Fruit fly (Drosophila melanogaster) Kc167 (cell line): ENCODE measurements around the gene CG18213.

Experiments used
- Myc ChIP-seq: fragments of >200 bp; optimal IDR thresholded peaks from 2 replicates; lab custom pipeline; 2017; ENCODE audit warnings: missing external identifiers
- Sin3A ChIP-seq: fragments of >200 bp; optimal IDR thresholded peaks from 2 replicates; lab custom pipeline; 2018; ENCODE audit warnings: missing external identifiers
- h ChIP-seq: fragments of >200 bp; optimal IDR thresholded peaks from 3 replicates; lab custom pipeline; 2018; ENCODE audit warnings: missing external identifiers
- insv ChIP-seq: fragments of >200 bp; optimal IDR thresholded peaks from 3 replicates; lab custom pipeline; 2018; ENCODE audit warnings: missing external identifiers
- psq ChIP-seq: fragments of >200 bp; optimal IDR thresholded peaks from 2 replicates; lab custom pipeline; 2017; ENCODE audit warnings: missing external identifiers
- ttk ChIP-seq: sonication (Bioruptor generic); optimal IDR thresholded peaks from 2 replicates; lab custom pipeline; 2017; ENCODE audit warnings: missing external identifiers

Gene CG18213

dm6 chr3R:17056183-17056904 lies 16.3 kb upstream of the CG18213 start:
- TF ChIP-seq psq = no peak

- TF ChIP-seq ttk (lab: Kevin White, UChicago) (no peak), insv (lab: Kevin White, UChicago) (no peak), h (no peak), Myc (lab: Kevin White, UChicago) (no peak), Sin3A (lab: Kevin White, UChicago) (no peak), psq (no peak)
These were observed 14.5 kb upstream of the CG18213 start for dm6 chr3R:17054528-17054927.

dm6 chr3R:17053415-17054177 lies 13.6 kb upstream of the CG18213 start, which contains the start of gene Dad:
Gene Dad (plus strand): TSS chr3R:17054007.
- TF ChIP-seq Myc (lab: Kevin White, UChicago) (no peak), h (no peak), Sin3A (lab: Kevin White, UChicago) (no peak), insv (lab: Kevin White, UChicago) (no peak), ttk (lab: Kevin White, UChicago) (no peak), psq (no peak)

dm6 chr3R:17052465-17053149 lies 12.6 kb upstream of the CG18213 start:
- TF ChIP-seq h (no peak), Sin3A (lab: Kevin White, UChicago) (no peak), insv (lab: Kevin White, UChicago) (no peak), psq (no peak), Myc (lab: Kevin White, UChicago) (no peak)

- TF ChIP-seq psq = no peak
- no peak for TF ChIP-seq Myc (lab: Kevin White, UChicago)
- TF ChIP-seq insv (lab: Kevin White, UChicago) = no peak
- TF ChIP-seq ttk (lab: Kevin White, UChicago) = no peak
- no peak for TF ChIP-seq h
- no peak for TF ChIP-seq Sin3A (lab: Kevin White, UChicago)
These were observed 8.9 kb upstream of the CG18213 start for dm6 chr3R:17048867-17049266.

dm6 chr3R:17043570-17043923 lies 3.5 kb upstream of the CG18213 start:
- TF ChIP-seq ttk (lab: Kevin White, UChicago) = no peak
- TF ChIP-seq h = no peak
- TF ChIP-seq insv (lab: Kevin White, UChicago) = no peak
- no peak for TF ChIP-seq Sin3A (lab: Kevin White, UChicago)
- TF ChIP-seq psq = no peak
- no peak for TF ChIP-seq Myc (lab: Kevin White, UChicago)

dm6 chr3R:17042838-17043569 lies 3.0 kb upstream of the CG18213 start, which contains the start of the genes bdwf and Patr-1:
Gene bdwf (minus strand): TSS chr3R:17043136.
Gene Patr-1 (plus strand): TSS chr3R:17043564.
- TF ChIP-seq ttk (lab: Kevin White, UChicago) = no peak
- no peak for TF ChIP-seq h
- no peak for TF ChIP-seq Sin3A (lab: Kevin White, UChicago)
- no peak for TF ChIP-seq psq
- no peak for TF ChIP-seq Myc (lab: Kevin White, UChicago)
- TF ChIP-seq insv (lab: Kevin White, UChicago) = no peak

- TF ChIP-seq insv (lab: Kevin White, UChicago) (no peak), psq (no peak), h (no peak), Myc (lab: Kevin White, UChicago) (no peak), ttk (lab: Kevin White, UChicago) (no peak), Sin3A (lab: Kevin White, UChicago) (no peak)
These were observed 4.1 kb downstream of the CG18213 start, which contains the start of gene CG4009 for dm6 chr3R:17035945-17036344. Gene CG4009 (minus strand): TSS chr3R:17036045.

- TF ChIP-seq Myc (lab: Kevin White, UChicago) (no peak), ttk (lab: Kevin White, UChicago) (no peak), psq (no peak), h (no peak), Sin3A (lab: Kevin White, UChicago) (no peak), insv (lab: Kevin White, UChicago) (no peak)
These were observed 8.5 kb downstream of the CG18213 start, which contains the start of gene CG31268 for dm6 chr3R:17031502-17031901. Gene CG31268 (plus strand): TSS chr3R:17031802.

dm6 chr3R:17029796-17030195 lies 10.2 kb downstream of the CG18213 start:
- TF ChIP-seq h (no peak), insv (lab: Kevin White, UChicago) (no peak), ttk (lab: Kevin White, UChicago) (no peak), Myc (lab: Kevin White, UChicago) (no peak), Sin3A (lab: Kevin White, UChicago) (no peak), psq (no peak)

dm6 chr3R:17028393-17028792 lies 11.6 kb downstream of the CG18213 start, which contains the start of gene CG5225:
Gene CG5225 (plus strand): TSS chr3R:17028693.
- TF ChIP-seq psq (no peak), Myc (lab: Kevin White, UChicago) (no peak), ttk (lab: Kevin White, UChicago) (no peak), Sin3A (lab: Kevin White, UChicago) (no peak), h (no peak), insv (lab: Kevin White, UChicago) (no peak)
